Worm (Caenorhabditis elegans) whole organism, early embryonic: ENCODE results near the gene xpo-1.

ENCODE experiments used
- B0310.2 ChIP-seq: sonication (generic microtip); optimal IDR thresholded peaks from 2 replicates; lab custom pipeline; 2016; ENCODE audit warnings: mild to moderate bottlenecking, missing genetic modification characterization, missing compliant biosample characterization
- F13C5.2 ChIP-seq: sonication (generic microtip); optimal IDR thresholded peaks from 2 replicates; lab custom pipeline; 2017; ENCODE audit warnings: mild to moderate bottlenecking, missing genetic modification characterization, inconsistent platforms, missing compliant biosample characterization
- aly-1 ChIP-seq: sonication (generic microtip); optimal IDR thresholded peaks from 2 replicates; lab custom pipeline; 2016; ENCODE audit warnings: missing genetic modification characterization, missing compliant biosample characterization
- ama-1 ChIP-seq: fragments of 150-350 bp; optimal IDR thresholded peaks from 2 replicates; lab custom pipeline; 2014
- ceh-13 ChIP-seq: fragments of 200-800 bp; sonication (Bioruptor generic); optimal IDR thresholded peaks from 2 replicates; lab custom pipeline; 2018; ENCODE audit warnings: mild to moderate bottlenecking, missing genetic modification characterization, missing compliant biosample characterization
- ceh-36 ChIP-seq: sonication (generic microtip); optimal IDR thresholded peaks from 2 replicates; lab custom pipeline; 2016; ENCODE audit warnings: missing genetic modification characterization, inconsistent platforms, missing compliant biosample characterization
- ets-7 ChIP-seq: sonication (generic microtip); optimal IDR thresholded peaks from 2 replicates; lab custom pipeline; 2016; ENCODE audit warnings: missing genotype, missing genetic modification characterization, missing compliant biosample characterization
- flt-1 ChIP-seq: fragments of 200-800 bp; sonication (Bioruptor generic); IDR thresholded peaks from 2 replicates; pipeline ENCODE4 v1.3.6; 2022; ENCODE audit warnings: missing genetic modification characterization, missing compliant biosample characterization
- hmbx-1 ChIP-seq: sonication (generic microtip); optimal IDR thresholded peaks from 2 replicates; lab custom pipeline; 2016; ENCODE audit warnings: mild to moderate bottlenecking, missing genetic modification characterization, missing compliant biosample characterization
- hmg-4 ChIP-seq: fragments of 200-800 bp; sonication (Bioruptor generic); optimal IDR thresholded peaks from 2 replicates; lab custom pipeline; 2018; ENCODE audit warnings: mild to moderate bottlenecking, missing genetic modification characterization, missing compliant biosample characterization
- hnd-1 ChIP-seq: sonication (generic microtip); optimal IDR thresholded peaks from 2 replicates; lab custom pipeline; 2016; ENCODE audit warnings: missing genetic modification characterization, missing compliant biosample characterization
- pes-1 ChIP-seq: fragments of 200-800 bp; sonication (Bioruptor generic); IDR thresholded peaks from 2 replicates; pipeline ENCODE4 v1.3.6; 2022; ENCODE audit warnings: missing genetic modification reagents, missing genetic modification characterization, missing compliant biosample characterization
- scrt-1 ChIP-seq: fragments of 200-800 bp; sonication (Bioruptor generic); IDR thresholded peaks from 2 replicates; pipeline ENCODE4 v1.3.6; 2022; ENCODE audit warnings: missing genetic modification characterization, missing compliant biosample characterization
- sea-1 ChIP-seq: fragments of 200-800 bp; sonication (Bioruptor generic); conservative IDR thresholded peaks from 2 replicates; pipeline ENCODE4 v1.3.6; 2022; ENCODE audit warnings: missing genetic modification characterization, missing compliant biosample characterization
- tbx-11 ChIP-seq: fragments of 200-800 bp; sonication (Bioruptor generic); IDR thresholded peaks from 2 replicates; pipeline ENCODE4 v1.3.6; 2022; ENCODE audit warnings: missing genetic modification characterization, missing compliant biosample characterization
- tbx-37 ChIP-seq: fragments of 200-800 bp; sonication (Bioruptor generic); conservative IDR thresholded peaks from 2 replicates; pipeline ENCODE4 v1.3.6; 2022; ENCODE audit warnings: missing genetic modification reagents, missing genetic modification characterization, missing compliant biosample characterization
- tra-4 ChIP-seq: sonication (generic microtip); optimal IDR thresholded peaks from 2 replicates; lab custom pipeline; 2017; ENCODE audit warnings: missing genetic modification characterization, missing compliant biosample characterization

Gene xpo-1

DNA sequence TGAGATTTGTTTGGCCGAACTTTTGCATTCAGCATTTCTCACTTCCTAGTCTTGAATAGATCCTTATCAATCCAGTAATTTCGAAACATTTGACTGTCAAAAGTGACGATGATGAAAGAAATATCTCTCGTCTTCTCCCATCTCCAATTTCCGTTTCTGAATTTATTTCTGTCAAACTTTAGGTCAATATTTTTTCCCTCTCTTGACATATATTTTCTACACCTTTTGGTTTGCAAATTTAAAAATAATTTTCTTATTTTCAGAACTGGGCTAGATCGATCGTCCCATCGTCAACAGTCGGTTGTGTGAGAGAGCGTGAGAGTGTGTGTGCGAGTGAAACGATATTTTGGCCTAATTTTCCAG, at the start of gene xpo-1:
Gene xpo-1 (plus strand): TSS at position 264 of the 363 bp plus-strand sequence.
- TF ChIP-seq pes-1 (GFP tag; lab: Robert Waterston, UW) (no peak), scrt-1 (GFP tag; lab: Robert Waterston, UW) (no peak), ceh-36 (tag; lab: Kevin White, UChicago) (no peak), tbx-11 (GFP tag; lab: Robert Waterston, UW) (no peak), hmg-4 (GFP tag; lab: Kevin White, UChicago) (no peak), ets-7 (tag; lab: Kevin White, UChicago) (no peak), tbx-37 (GFP tag; lab: Robert Waterston, UW) (no peak), ceh-13 (GFP tag; lab: Kevin White, UChicago) (no peak), aly-1 (tag; lab: Kevin White, UChicago) (no peak), hmbx-1 (tag; lab: Kevin White, UChicago) (no peak), F13C5.2 (tag; lab: Kevin White, UChicago) (no peak), ama-1 (lab: Kevin White, UChicago) (no peak)

DNA sequence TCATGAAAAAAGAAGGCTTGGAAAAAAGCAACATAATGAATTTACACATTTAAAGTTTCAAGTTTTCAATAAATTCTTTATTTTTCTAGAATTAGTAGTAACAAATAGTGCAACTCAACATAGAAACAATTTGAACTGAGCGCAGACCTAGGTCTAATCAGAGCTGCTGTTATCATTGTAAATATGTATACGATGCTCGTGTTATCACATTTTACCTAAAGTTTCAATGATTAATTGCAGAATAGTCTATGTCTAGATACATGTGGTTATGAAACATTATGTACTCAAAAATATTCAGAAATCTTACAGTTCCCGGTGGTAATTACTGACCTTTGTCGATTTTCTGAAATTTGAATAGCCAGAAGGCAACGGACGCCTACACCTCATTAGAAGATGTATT, 48.9 kb upstream of the xpo-1 start:
- TF ChIP-seq ets-7 (tag; lab: Kevin White, UChicago) (no peak), aly-1 (tag; lab: Kevin White, UChicago) (no peak), tra-4 (no peak), flt-1 (GFP tag; lab: Robert Waterston, UW) (no peak), tbx-11 (GFP tag; lab: Robert Waterston, UW) (no peak), F13C5.2 (tag; lab: Kevin White, UChicago) (no peak), tbx-37 (GFP tag; lab: Robert Waterston, UW) (no peak), pes-1 (GFP tag; lab: Robert Waterston, UW) (no peak), sea-1 (GFP tag; lab: Robert Waterston, UW) (no peak), B0310.2 (tag; lab: Kevin White, UChicago) (no peak), hmbx-1 (tag; lab: Kevin White, UChicago) (no peak), hmg-4 (GFP tag; lab: Kevin White, UChicago) (no peak), ama-1 (lab: Kevin White, UChicago) (no peak), ceh-36 (tag; lab: Kevin White, UChicago) (no peak), scrt-1 (GFP tag; lab: Robert Waterston, UW) (no peak), ceh-13 (GFP tag; lab: Kevin White, UChicago) (no peak), hnd-1 (tag; lab: Kevin White, UChicago) (no peak)

DNA sequence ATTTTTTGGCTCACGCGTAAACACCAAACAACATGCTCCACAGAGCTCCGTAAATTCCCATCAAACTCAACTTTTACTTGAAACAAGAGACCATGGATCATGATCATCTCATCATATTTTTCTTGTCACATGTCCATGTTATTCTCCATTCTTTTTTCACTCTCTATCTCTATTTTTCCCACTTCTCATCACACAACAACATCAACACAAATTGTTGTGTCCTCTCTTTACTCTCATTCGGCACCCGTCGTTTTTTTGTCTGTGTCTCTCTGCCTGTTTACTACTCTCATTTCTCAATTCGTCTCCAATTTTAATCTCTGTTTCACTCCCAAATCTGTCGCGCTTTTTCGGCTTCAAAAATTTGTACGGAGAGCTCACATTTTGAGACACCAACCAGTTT, 45.6 kb upstream of the xpo-1 start:
- TF ChIP-seq F13C5.2 (tag; lab: Kevin White, UChicago) (no peak), tra-4 (no peak), hmg-4 (GFP tag; lab: Kevin White, UChicago) (no peak), flt-1 (GFP tag; lab: Robert Waterston, UW) (no peak), aly-1 (tag; lab: Kevin White, UChicago) (no peak), pes-1 (GFP tag; lab: Robert Waterston, UW) (no peak), ets-7 (tag; lab: Kevin White, UChicago) (no peak), ama-1 (lab: Kevin White, UChicago) (no peak), sea-1 (GFP tag; lab: Robert Waterston, UW) (no peak), tbx-37 (GFP tag; lab: Robert Waterston, UW) (no peak), ceh-13 (GFP tag; lab: Kevin White, UChicago) (no peak), B0310.2 (tag; lab: Kevin White, UChicago) (no peak)

DNA sequence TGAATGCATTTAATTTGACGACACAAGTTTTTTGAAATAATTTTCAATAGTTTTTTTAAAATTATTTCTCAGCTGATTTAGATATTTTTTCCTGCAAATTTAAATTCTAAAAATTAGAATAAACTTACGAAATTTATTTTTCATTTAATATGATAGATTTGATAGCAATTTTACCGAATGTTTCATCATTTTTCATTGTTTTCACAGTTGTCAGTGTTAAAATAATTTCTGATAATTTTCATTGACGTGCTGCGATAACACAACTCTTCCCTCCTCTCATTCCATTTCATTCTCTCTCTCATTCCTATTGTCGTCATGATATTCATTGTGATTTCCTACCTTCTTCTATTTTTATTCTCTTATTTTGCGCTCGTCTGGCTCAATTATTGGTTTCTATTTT, 44.7 kb upstream of the xpo-1 start, which contains the start of gene hint-3:
Gene hint-3 (plus strand): TSS at position 301 of the 400 bp plus-strand sequence.
- TF ChIP-seq hmg-4 (GFP tag; lab: Kevin White, UChicago) (no peak), sea-1 (GFP tag; lab: Robert Waterston, UW) (no peak), scrt-1 (GFP tag; lab: Robert Waterston, UW) (no peak), tbx-37 (GFP tag; lab: Robert Waterston, UW) (no peak), ceh-13 (GFP tag; lab: Kevin White, UChicago) (no peak), tra-4 (no peak), ets-7 (tag; lab: Kevin White, UChicago) (no peak), ama-1 (lab: Kevin White, UChicago) (no peak), F13C5.2 (tag; lab: Kevin White, UChicago) (no peak), hnd-1 (tag; lab: Kevin White, UChicago) (no peak), aly-1 (tag; lab: Kevin White, UChicago) (no peak), pes-1 (GFP tag; lab: Robert Waterston, UW) (no peak), ceh-36 (tag; lab: Kevin White, UChicago) (no peak), tbx-11 (GFP tag; lab: Robert Waterston, UW) (no peak), hmbx-1 (tag; lab: Kevin White, UChicago) (no peak), flt-1 (GFP tag; lab: Robert Waterston, UW) (no peak), B0310.2 (tag; lab: Kevin White, UChicago) (no peak)

DNA sequence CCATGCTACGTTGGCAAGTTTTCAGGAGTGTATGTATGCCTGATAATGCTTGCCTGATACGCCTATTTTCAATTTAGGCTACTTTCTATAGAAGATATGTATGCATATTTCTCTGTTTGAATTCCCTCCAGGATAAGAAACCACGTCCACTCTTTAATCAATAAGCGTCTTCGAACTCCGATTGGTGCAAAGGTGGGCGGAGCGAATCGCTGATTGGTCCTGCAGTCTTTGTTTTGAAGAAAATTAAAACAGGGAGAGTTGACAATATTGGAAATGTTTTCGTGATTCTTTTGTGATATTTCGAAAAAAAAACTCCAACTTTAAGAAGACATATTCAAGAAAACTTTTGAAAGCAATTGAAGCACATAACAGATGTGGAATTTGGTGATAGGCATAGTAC, 43.0 kb upstream of the xpo-1 start:
- TF ChIP-seq scrt-1 (GFP tag; lab: Robert Waterston, UW): no peak
- no peak for TF ChIP-seq B0310.2 (tag; lab: Kevin White, UChicago)
- no peak for TF ChIP-seq ceh-13 (GFP tag; lab: Kevin White, UChicago)
- TF ChIP-seq ceh-36 (tag; lab: Kevin White, UChicago): no peak
- TF ChIP-seq aly-1 (tag; lab: Kevin White, UChicago): no peak
- TF ChIP-seq pes-1 (GFP tag; lab: Robert Waterston, UW): no peak
- TF ChIP-seq hnd-1 (tag; lab: Kevin White, UChicago): no peak
- TF ChIP-seq ets-7 (tag; lab: Kevin White, UChicago): no peak
- TF ChIP-seq tbx-37 (GFP tag; lab: Robert Waterston, UW): no peak
- TF ChIP-seq hmg-4 (GFP tag; lab: Kevin White, UChicago): no peak
- TF ChIP-seq flt-1 (GFP tag; lab: Robert Waterston, UW): no peak
- TF ChIP-seq F13C5.2 (tag; lab: Kevin White, UChicago): no peak
- TF ChIP-seq sea-1 (GFP tag; lab: Robert Waterston, UW): no peak
- no peak for TF ChIP-seq tbx-11 (GFP tag; lab: Robert Waterston, UW)

DNA sequence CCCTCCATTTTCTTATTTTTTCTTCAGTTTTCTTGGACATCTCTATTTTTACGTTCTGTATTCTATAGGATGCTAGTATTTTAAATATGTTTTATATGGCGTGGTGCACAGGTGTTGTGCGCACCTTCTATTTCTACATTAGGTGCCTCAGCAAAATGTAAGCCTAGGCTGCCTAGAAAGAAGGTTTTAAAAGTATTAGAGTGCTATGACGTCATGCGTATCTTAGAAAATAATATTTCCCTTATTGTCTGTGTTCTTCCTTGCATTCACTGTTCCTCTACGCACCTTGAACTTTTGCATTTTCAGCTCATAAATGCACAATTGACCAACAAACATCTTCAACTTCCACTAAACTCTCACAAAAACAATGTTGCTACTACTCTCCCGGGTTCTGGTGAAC, 33.9 kb upstream of the xpo-1 start, which contains the start of gene frpr-3:
Gene frpr-3 (plus strand): TSS at position 301 of the 400 bp plus-strand sequence.
- TF ChIP-seq hnd-1 (tag; lab: Kevin White, UChicago) (no peak), hmg-4 (GFP tag; lab: Kevin White, UChicago) (no peak), ceh-36 (tag; lab: Kevin White, UChicago) (no peak), tbx-11 (GFP tag; lab: Robert Waterston, UW) (no peak), ama-1 (lab: Kevin White, UChicago) (no peak), sea-1 (GFP tag; lab: Robert Waterston, UW) (no peak), hmbx-1 (tag; lab: Kevin White, UChicago) (no peak), aly-1 (tag; lab: Kevin White, UChicago) (no peak), tbx-37 (GFP tag; lab: Robert Waterston, UW) (no peak), F13C5.2 (tag; lab: Kevin White, UChicago) (no peak), pes-1 (GFP tag; lab: Robert Waterston, UW) (no peak), scrt-1 (GFP tag; lab: Robert Waterston, UW) (no peak), tra-4 (no peak), B0310.2 (tag; lab: Kevin White, UChicago) (no peak), ceh-13 (GFP tag; lab: Kevin White, UChicago) (no peak), ets-7 (tag; lab: Kevin White, UChicago) (no peak), flt-1 (GFP tag; lab: Robert Waterston, UW) (no peak)
